Worm (Caenorhabditis elegans): ENCODE data around the gene ZK666.12.
A peak's percentile ranks its signal among the peaks of the same experiment; 100 is the strongest.

ZK666.12 gene

DNA sequence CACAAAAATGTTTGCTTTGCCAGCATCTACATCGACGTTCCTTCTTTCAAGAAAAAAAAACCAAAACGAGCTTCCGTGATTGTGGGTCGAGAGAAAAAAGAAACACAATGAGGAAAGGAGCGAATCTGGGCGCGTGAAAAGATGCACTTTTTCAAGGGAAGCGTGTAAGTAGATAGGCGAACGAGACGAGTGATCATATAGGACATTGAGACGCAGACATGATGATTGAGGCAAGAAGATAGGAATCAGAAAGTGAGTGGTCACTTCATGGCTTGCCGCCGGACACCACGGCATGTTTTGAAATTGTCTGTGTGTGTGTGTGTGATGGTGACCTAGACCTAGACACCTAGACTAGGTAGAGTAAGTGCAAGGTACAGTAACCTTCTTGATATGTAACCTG is 5.6 kb downstream of the ZK666.12 start (continued):
- TF ChIP-seq ets-5 (GFP tag; IDR thresholded peaks at IDR 0.05) (no peak), hlh-4 (tag; optimal IDR thresholded peaks at IDR 0.05) (no peak), lsy-2 (tag; optimal IDR thresholded peaks at IDR 0.05) (peak; percentile 18 to 41), dpl-1 (GFP tag; optimal IDR thresholded peaks at IDR 0.05) (no peak), elt-2 (tag; optimal IDR thresholded peaks at IDR 0.05) (no peak), lin-14 (GFP tag; optimal IDR thresholded peaks at IDR 0.05) (peak; percentile 92), aly-2 (tag; optimal IDR thresholded peaks at IDR 0.05) (no peak), snu-23 (GFP tag; optimal IDR thresholded peaks at IDR 0.05) (peak; percentile 59), ceh-90 (tag; optimal IDR thresholded peaks at IDR 0.05) (no peak), rnt-1 (tag; optimal IDR thresholded peaks at IDR 0.05) (peak; percentile 71), ceh-88 (GFP tag; IDR thresholded peaks at IDR 0.05) (no peak), skn-1 (tag; optimal IDR thresholded peaks at IDR 0.05) (peak; percentile 8), ceh-63 (GFP tag; optimal IDR thresholded peaks at IDR 0.05) (no peak), ztf-11 (tag; optimal IDR thresholded peaks at IDR 0.05) (no peak)

DNA sequence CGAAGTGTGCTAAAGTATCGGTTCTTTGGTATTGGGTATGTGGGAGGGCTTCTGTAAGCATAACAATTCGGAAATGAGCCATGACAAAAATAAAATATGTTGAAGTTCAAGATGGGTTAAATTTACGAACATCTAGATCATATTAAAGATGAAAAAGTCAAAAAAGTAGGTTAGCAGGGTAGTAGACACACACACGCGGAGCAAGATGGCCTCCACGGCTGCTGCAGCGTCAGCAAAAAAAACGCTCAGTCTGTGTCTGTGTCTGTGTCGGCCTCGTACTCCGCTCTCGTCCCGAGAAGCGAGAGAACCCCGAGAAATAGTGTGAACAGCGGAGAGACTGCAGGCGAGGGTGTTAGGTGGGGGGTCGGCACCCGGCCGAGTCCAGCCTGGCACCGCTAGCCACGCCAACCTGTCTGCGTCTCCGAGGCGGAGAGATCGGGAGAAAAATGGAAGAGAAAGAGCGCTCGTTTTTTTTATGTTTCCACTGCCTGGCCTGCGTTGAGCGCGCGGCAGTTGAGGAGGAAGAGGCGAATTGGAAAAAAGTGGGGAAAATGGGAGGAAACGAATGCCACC is 6.6 kb downstream of the ZK666.12 start, which contains the start of gene myrf-1:
Gene myrf-1 (minus strand): TSS at position 51 of the 573 bp plus-strand sequence.
- peak; percentile 22 for TF ChIP-seq efl-3 (GFP tag; optimal IDR thresholded peaks at IDR 0.05)
- peak; percentile 85 for TF ChIP-seq nhr-47 (tag; optimal IDR thresholded peaks at IDR 0.05)
- no peak for TF ChIP-seq hlh-17 (GFP tag; optimal IDR thresholded peaks at IDR 0.05; ENCODE audit: borderline replicate concordance)
- no peak for TF ChIP-seq zag-1 (tag; optimal IDR thresholded peaks at IDR 0.05)
- TF ChIP-seq ceh-90 (tag; optimal IDR thresholded peaks at IDR 0.05), result no peak
- TF ChIP-seq nhr-85 (tag), result peak; percentile 99
- peak; percentile 77 for TF ChIP-seq dsc-1 (tag; optimal IDR thresholded peaks at IDR 0.05)
- no peak for TF ChIP-seq unc-98 (GFP tag; IDR thresholded peaks at IDR 0.05)
- peak; percentile 82 for TF ChIP-seq rnt-1 (tag; optimal IDR thresholded peaks at IDR 0.05)
- peak; percentile 66 for TF ChIP-seq elt-2 (tag; optimal IDR thresholded peaks at IDR 0.05)
- TF ChIP-seq unc-62 (GFP tag; optimal IDR thresholded peaks at IDR 0.05), result no peak
- peak; percentile 58 for TF ChIP-seq lir-3 (tag; optimal IDR thresholded peaks at IDR 0.05; ENCODE audit: poor library complexity)
- TF ChIP-seq skn-1 (tag; optimal IDR thresholded peaks at IDR 0.05), result peak; percentile 77
- TF ChIP-seq sptf-1 (tag; optimal IDR thresholded peaks at IDR 0.05), result no peak
- TF ChIP-seq fos-1 (tag; optimal IDR thresholded peaks at IDR 0.05), result peak; percentile 30
- TF ChIP-seq ets-5 (GFP tag; IDR thresholded peaks at IDR 0.05), result no peak
- peak; percentile 51 for TF ChIP-seq nhr-237 (tag; optimal IDR thresholded peaks at IDR 0.05)
- peak; percentile 53; the same call in 1 of the 2 replicates for TF ChIP-seq mab-9 (GFP tag; IDR thresholded peaks at IDR 0.05)
- TF ChIP-seq mdl-1 (tag; optimal IDR thresholded peaks at IDR 0.05), result peak in 1 of 2 experiments; percentile 83
- peak; percentile 52 for TF ChIP-seq lin-13 (GFP tag; optimal IDR thresholded peaks at IDR 0.05)
- TF ChIP-seq xbp-1 (tag; optimal IDR thresholded peaks at IDR 0.05), result peak; percentile 70
- peak; percentile 64 for TF ChIP-seq grh-1 (GFP tag; IDR thresholded peaks at IDR 0.05)
- peak; percentile 54 for TF ChIP-seq sox-4 (tag; optimal IDR thresholded peaks at IDR 0.05)
- peak; percentile 72 to 79 for TF ChIP-seq efl-1 (optimal IDR thresholded peaks at IDR 0.05)
- peak; percentile 55 to 91 for TF ChIP-seq efl-1 (GFP tag; optimal IDR thresholded peaks at IDR 0.05 in 1 of 2)
- TF ChIP-seq mef-2 (tag; optimal IDR thresholded peaks at IDR 0.05), result peak; percentile 10
- peak; percentile 80 for TF ChIP-seq ztf-4 (tag; optimal IDR thresholded peaks at IDR 0.05)
- TF ChIP-seq nhr-71 (tag; optimal IDR thresholded peaks at IDR 0.05), result peak; percentile 91
- TF ChIP-seq elt-3 (tag; optimal IDR thresholded peaks at IDR 0.05), result peak in 1 of 6 experiments; percentile 9
- peak; percentile 68 to 76 for TF ChIP-seq lsy-2 (tag; optimal IDR thresholded peaks at IDR 0.05)
- TF ChIP-seq ceh-8 (GFP tag; optimal IDR thresholded peaks at IDR 0.05), result peak; percentile 85
- no peak for TF ChIP-seq unc-30 (tag; optimal IDR thresholded peaks at IDR 0.05)
- TF ChIP-seq fkh-4 (tag; optimal IDR thresholded peaks at IDR 0.05; ENCODE audit: borderline replicate concordance), result no peak
- peak; percentile 66 for TF ChIP-seq irx-1 (tag; optimal IDR thresholded peaks at IDR 0.05)
- peak; percentile 73 for TF ChIP-seq blmp-1 (tag; optimal IDR thresholded peaks at IDR 0.05)
- peak; percentile 73 for TF ChIP-seq nhr-90 (tag; optimal IDR thresholded peaks at IDR 0.05; ENCODE audit: poor library complexity)
- no peak for TF ChIP-seq aly-2 (tag; optimal IDR thresholded peaks at IDR 0.05)
- no peak for TF ChIP-seq lin-39 (tag; optimal IDR thresholded peaks at IDR 0.05)
- TF ChIP-seq ceh-82 (tag; optimal IDR thresholded peaks at IDR 0.05), result peak; percentile 49 to 91 (median 53)
- TF ChIP-seq ceh-88 (GFP tag; IDR thresholded peaks at IDR 0.05), result no peak
- TF ChIP-seq fkh-8 (tag; optimal IDR thresholded peaks at IDR 0.05), result peak; percentile 90
- TF ChIP-seq C16A3.4 (tag; optimal IDR thresholded peaks at IDR 0.05), result peak; percentile 65
- peak; percentile 66 for TF ChIP-seq isw-1 (GFP tag; IDR thresholded peaks at IDR 0.05)

Data from whole organism, L1 larva.